Worm (Caenorhabditis elegans) whole organism, L4 larva: ENCODE data around the gene F45H10.2.

Source experiments
- F10B5.3 ChIP-seq: sonication (generic microtip); optimal IDR thresholded peaks from 2 replicates; lab custom pipeline; 2016; ENCODE audit warnings: mild to moderate bottlenecking, missing genetic modification characterization, missing compliant biosample characterization
- F37D6.2 ChIP-seq: sonication (generic microtip); optimal IDR thresholded peaks from 2 replicates; lab custom pipeline; 2016; ENCODE audit warnings: mild to moderate bottlenecking, missing genetic modification characterization, missing compliant biosample characterization
- F44E2.7 ChIP-seq: fragments of 200-800 bp; sonication (Bioruptor generic); IDR thresholded peaks from 2 replicates; pipeline ENCODE4 v2.1.2; 2022; ENCODE audit warnings: missing genetic modification characterization, missing compliant biosample characterization
- T26A8.4 ChIP-seq: fragments of 200-800 bp; sonication (Bioruptor generic); IDR thresholded peaks from 2 replicates; pipeline ENCODE4 v1.3.6; 2022; ENCODE audit warnings: missing genetic modification characterization, missing compliant biosample characterization
- Y105C5A.15 ChIP-seq: fragments of 200-800 bp; sonication (Bioruptor generic); IDR thresholded peaks from 2 replicates; pipeline ENCODE4 v1.3.6; 2022; ENCODE audit warnings: missing genetic modification characterization, missing compliant biosample characterization
- Y5F2A.4 ChIP-seq: fragments of 200-800 bp; sonication (Bioruptor generic); optimal IDR thresholded peaks from 2 replicates; lab custom pipeline; 2018; ENCODE audit warnings: mild to moderate bottlenecking, missing genetic modification characterization, missing compliant biosample characterization
- Y75B8A.6 ChIP-seq: fragments of 200-800 bp; sonication (Bioruptor generic); IDR thresholded peaks from 2 replicates; pipeline ENCODE4 v1.3.6; 2022; ENCODE audit warnings: missing genetic modification reagents, missing genetic modification characterization, missing compliant biosample characterization
- aly-2 ChIP-seq: sonication (generic microtip); optimal IDR thresholded peaks from 2 replicates; lab custom pipeline; 2018; ENCODE audit warnings: missing biosample characterization, missing genetic modification characterization
- arid-1 ChIP-seq: fragments of 200-800 bp; sonication (Bioruptor generic); conservative IDR thresholded peaks from 2 replicates; pipeline ENCODE4 v1.3.6; 2022; ENCODE audit warnings: missing genetic modification reagents, missing genetic modification characterization, missing compliant biosample characterization
- ceh-20 ChIP-seq: fragments of 200-800 bp; sonication (Bioruptor generic); IDR thresholded peaks from 2 replicates; pipeline ENCODE4 v1.3.6; 2022; ENCODE audit warnings: missing genetic modification reagents, missing genetic modification characterization, missing compliant biosample characterization
- ces-1 ChIP-seq: fragments of 150-350 bp; sonication (generic microtip); optimal IDR thresholded peaks from 4 replicates; lab custom pipeline; 2014; ENCODE audit warnings: missing biosample characterization, missing genetic modification reagents, missing genetic modification characterization
- daf-12 ChIP-seq: fragments of 150-350 bp; optimal IDR thresholded peaks from 2 replicates; lab custom pipeline; 2014; ENCODE audit warnings: missing biosample characterization, missing genetic modification reagents, missing genetic modification characterization
- daf-19 ChIP-seq: fragments of 200-800 bp; sonication (Bioruptor generic); conservative IDR thresholded peaks from 2 replicates; pipeline ENCODE4 v1.3.6; 2022; ENCODE audit warnings: missing genetic modification characterization, missing compliant biosample characterization
- dmd-6 ChIP-seq: fragments of 200-800 bp; sonication (Bioruptor generic); IDR thresholded peaks from 2 replicates; pipeline ENCODE4 v1.3.6; 2022; ENCODE audit warnings: missing genetic modification reagents, missing genetic modification characterization, missing compliant biosample characterization
- dmd-9 ChIP-seq: fragments of 200-800 bp; sonication (Bioruptor generic); IDR thresholded peaks from 2 replicates; pipeline ENCODE4 v1.3.6; 2022; ENCODE audit warnings: missing genetic modification reagents, missing genetic modification characterization, missing compliant biosample characterization
- dve-1 ChIP-seq: sonication (generic microtip); optimal IDR thresholded peaks from 2 replicates; lab custom pipeline; 2017; ENCODE audit warnings: antibody characterized with exemption, mild to moderate bottlenecking, missing genetic modification characterization, missing compliant biosample characterization; ENCODE audit not compliant: insufficient read depth
- fkh-10 ChIP-seq: fragments of 150-350 bp; optimal IDR thresholded peaks from 2 replicates; lab custom pipeline; 2014; ENCODE audit warnings: missing biosample characterization, missing genetic modification reagents, missing genetic modification characterization
- gei-8 ChIP-seq: fragments of 200-800 bp; sonication (Bioruptor generic); optimal IDR thresholded peaks from 2 replicates; lab custom pipeline; 2018; ENCODE audit warnings: mild to moderate bottlenecking, missing genetic modification characterization, missing compliant biosample characterization
- hlh-11 ChIP-seq: fragments of 200-800 bp; sonication (Bioruptor generic); optimal IDR thresholded peaks from 2 replicates; lab custom pipeline; 2018; ENCODE audit warnings: mild to moderate bottlenecking, missing genetic modification characterization, missing compliant biosample characterization
- hlh-30 ChIP-seq: sonication (generic microtip); optimal IDR thresholded peaks from 2 replicates; lab custom pipeline; 2017; ENCODE audit warnings: antibody characterized with exemption, mild to moderate bottlenecking, missing genetic modification characterization, missing compliant biosample characterization; ENCODE audit not compliant: insufficient read depth
- hmg-1.1 ChIP-seq: fragments of 200-800 bp; sonication (Bioruptor generic); IDR thresholded peaks from 2 replicates; pipeline ENCODE4 v1.3.6; 2022; ENCODE audit warnings: missing genetic modification reagents, missing genetic modification characterization, missing compliant biosample characterization
- lin-1 ChIP-seq: fragments of 200-800 bp; sonication (Bioruptor generic); IDR thresholded peaks from 2 replicates; pipeline ENCODE4 v1.3.6; 2022; ENCODE audit warnings: missing genetic modification reagents, missing genetic modification characterization, missing compliant biosample characterization
- lin-13 ChIP-seq: fragments of 150-350 bp; optimal IDR thresholded peaks from 2 replicates; lab custom pipeline; 2014; ENCODE audit warnings: missing biosample characterization, missing genetic modification reagents, missing genetic modification characterization
- lin-38 ChIP-seq: fragments of 200-800 bp; sonication (Bioruptor generic); IDR thresholded peaks from 2 replicates; pipeline ENCODE4 v1.3.6; 2022; ENCODE audit warnings: missing genetic modification reagents, missing genetic modification characterization, missing compliant biosample characterization
- madf-9 ChIP-seq: fragments of 200-800 bp; sonication (Bioruptor generic); conservative IDR thresholded peaks from 2 replicates; pipeline ENCODE4 v1.3.6; 2022; ENCODE audit warnings: missing genetic modification reagents, missing genetic modification characterization, missing compliant biosample characterization
- mdt-29 ChIP-seq: fragments of 200-800 bp; sonication (Bioruptor generic); IDR thresholded peaks from 2 replicates; pipeline ENCODE4 v1.3.6; 2022; ENCODE audit warnings: missing genetic modification reagents, missing genetic modification characterization, missing compliant biosample characterization
- nhr-10 ChIP-seq: fragments of 150-350 bp; optimal IDR thresholded peaks from 2 replicates; lab custom pipeline; 2014; ENCODE audit warnings: missing biosample characterization, missing genetic modification characterization
- nhr-237 ChIP-seq: sonication (generic microtip); optimal IDR thresholded peaks from 2 replicates; lab custom pipeline; 2017; ENCODE audit warnings: missing biosample characterization, missing genetic modification characterization
- nhr-42 ChIP-seq: fragments of 200-800 bp; sonication (Bioruptor generic); IDR thresholded peaks from 2 replicates; pipeline ENCODE4 v1.3.6; 2022; ENCODE audit warnings: missing genetic modification characterization, missing compliant biosample characterization
- sdz-12 ChIP-seq: fragments of 200-800 bp; sonication (Bioruptor generic); optimal IDR thresholded peaks from 2 replicates; lab custom pipeline; 2018; ENCODE audit warnings: mild to moderate bottlenecking, missing genetic modification characterization, missing compliant biosample characterization
- set-16 ChIP-seq: fragments of 200-800 bp; sonication (Bioruptor generic); IDR thresholded peaks from 2 replicates; pipeline ENCODE4 v1.3.6; 2022; ENCODE audit warnings: missing genetic modification reagents, missing genetic modification characterization, missing compliant biosample characterization
- snpc-1.2 ChIP-seq: fragments of 200-800 bp; sonication (Bioruptor generic); IDR thresholded peaks from 2 replicates; pipeline ENCODE4 v1.3.6; 2022; ENCODE audit warnings: missing genetic modification reagents, missing genetic modification characterization, missing compliant biosample characterization
- snpc-4 ChIP-seq: fragments of 150-350 bp; optimal IDR thresholded peaks from 2 replicates; lab custom pipeline; 2014; ENCODE audit warnings: missing biosample characterization, missing genetic modification characterization
- spr-3 ChIP-seq: fragments of 200-800 bp; sonication (Bioruptor generic); optimal IDR thresholded peaks from 2 replicates; lab custom pipeline; 2018; ENCODE audit warnings: mild to moderate bottlenecking, missing genetic modification characterization, missing compliant biosample characterization
- unc-62 ChIP-seq, 3 experiments: fragments of 150-350 bp in 1 of 3; sonication (generic microtip); optimal IDR thresholded peaks in 2 of 3; peaks in 1 of 3; 1 replicate in 1 of 3; 2 replicates in 2 of 3; lab custom pipeline; 2014 to 2017; ENCODE audit warnings: missing biosample characterization in 3 of 3, missing genetic modification characterization in 3 of 3, missing genetic modification reagents in 3 of 3, missing genotype in 1 of 3
- zfp-3 ChIP-seq: fragments of 200-800 bp; sonication (Bioruptor generic); conservative IDR thresholded peaks from 2 replicates; pipeline ENCODE4 v1.3.6; 2022; ENCODE audit warnings: missing genetic modification reagents, missing genetic modification characterization, missing compliant biosample characterization
- zip-11 ChIP-seq: fragments of 200-800 bp; sonication (Bioruptor generic); IDR thresholded peaks from 2 replicates; pipeline ENCODE4 v1.3.6; 2022; ENCODE audit warnings: missing genetic modification characterization, missing compliant biosample characterization
- zip-2 ChIP-seq: fragments of 150-350 bp; optimal IDR thresholded peaks from 2 replicates; lab custom pipeline; 2014; ENCODE audit warnings: missing biosample characterization, missing genetic modification characterization
- ztf-7 ChIP-seq: fragments of 150-350 bp; optimal IDR thresholded peaks from 2 replicates; lab custom pipeline; 2014; ENCODE audit warnings: missing biosample characterization, missing genetic modification characterization

The F45H10.2 gene

ce11 chrII:13492948-13493347, at the start of gene F45H10.2:
F45H10.2 (minus strand) TSS chrII:13493048.
- TF ChIP-seq gei-8 (GFP tag; lab: Kevin White, UChicago) (no peak), Y105C5A.15 (no peak), F37D6.2 (no peak), zip-11 (GFP tag; lab: Robert Waterston, UW) (no peak), zip-2 (tag; lab: Kevin White, UChicago) (no peak), aly-2 (tag; lab: Kevin White, UChicago) (no peak), lin-38 (GFP tag; lab: Robert Waterston, UW) (peak; percentile 30; the same call in 1 of the 2 replicates)
- TF ChIP-seq, all 104 proteins: peak for 1

- TF ChIP-seq hlh-11 = no peak
- no peak for TF ChIP-seq hmg-1.1
- no peak for TF ChIP-seq ceh-20 (GFP tag; lab: Robert Waterston, UW)
- no peak for TF ChIP-seq arid-1
- no peak for TF ChIP-seq F10B5.3 (tag; lab: Kevin White, UChicago)
- TF ChIP-seq mdt-29 (GFP tag; lab: Robert Waterston, UW) = no peak
- no peak for TF ChIP-seq nhr-237
- no peak for TF ChIP-seq hlh-30 (tag; lab: Kevin White, UChicago)
- no peak for TF ChIP-seq F44E2.7 (GFP tag; lab: Robert Waterston, UW)
- no peak for TF ChIP-seq dmd-6 (GFP tag; lab: Robert Waterston, UW)
- TF ChIP-seq lin-13 (GFP tag; lab: Kevin White, UChicago) = no peak
- TF ChIP-seq, all 104 proteins: peak for 0
These were observed 48.1 kb upstream of the F45H10.2 start, which contains the start of the genes noa-1 and Y48E1B.17 for ce11 chrII:13540956-13541355. noa-1 (minus strand) TSS chrII:13541056. Y48E1B.17 (minus strand) TSS chrII:13541084.

ce11 chrII:13531118-13531517, 38.3 kb upstream of the F45H10.2 start, which contains the start of gene snx-14:
snx-14 (minus strand) TSS chrII:13531218.
- TF ChIP-seq fkh-10 (GFP tag; lab: Kevin White, UChicago) (no peak), daf-12 (tag; lab: Kevin White, UChicago) (no peak), hlh-11 (no peak), sdz-12 (GFP tag; lab: Kevin White, UChicago) (no peak), spr-3 (GFP tag; lab: Kevin White, UChicago) (no peak), unc-62 (GFP tag; optimal IDR thresholded peaks at IDR 0.05 in 1 of 2; lab: Kevin White, UChicago) (no peak), unc-62 (tag; optimal IDR thresholded peaks at IDR 0.05; lab: Kevin White, UChicago) (no peak), dve-1 (tag; lab: Kevin White, UChicago) (no peak), madf-9 (GFP tag; lab: Robert Waterston, UW) (no peak), Y75B8A.6 (GFP tag; lab: Robert Waterston, UW) (no peak), Y105C5A.15 (no peak), snpc-1.2 (GFP tag; lab: Robert Waterston, UW) (no peak), ceh-20 (GFP tag; lab: Robert Waterston, UW) (no peak)

ce11 chrII:13530657-13531056, 37.8 kb upstream of the F45H10.2 start:
- TF ChIP-seq set-16 (peak; percentile 30; the same call in 1 of the 2 replicates), lin-1 (no peak), zfp-3 (GFP tag; lab: Robert Waterston, UW) (no peak), T26A8.4 (GFP tag; lab: Robert Waterston, UW) (no peak), F37D6.2 (no peak), nhr-10 (tag; lab: Kevin White, UChicago) (no peak), daf-19 (GFP tag; lab: Robert Waterston, UW) (no peak), ceh-20 (GFP tag; lab: Robert Waterston, UW) (no peak), Y105C5A.15 (no peak), snpc-1.2 (GFP tag; lab: Robert Waterston, UW) (no peak), ces-1 (no peak), nhr-42 (GFP tag; lab: Robert Waterston, UW) (peak; percentile 61; the same call in 1 of the 2 replicates), ztf-7 (tag; lab: Kevin White, UChicago) (no peak), snpc-4 (tag; lab: Kevin White, UChicago) (no peak), dmd-9 (no peak), hlh-30 (tag; lab: Kevin White, UChicago) (no peak), F10B5.3 (tag; lab: Kevin White, UChicago) (no peak), Y5F2A.4 (GFP tag; lab: Kevin White, UChicago) (no peak), unc-62 (GFP tag; optimal IDR thresholded peaks at IDR 0.05 in 1 of 2; lab: Kevin White, UChicago) (peak in 1 of 2 experiments; percentile 79), unc-62 (tag; optimal IDR thresholded peaks at IDR 0.05; lab: Kevin White, UChicago) (no peak)
